Comparison of ENCODE assay signal across 5 fruit fly cellular contexts in genomic region chr3L:21879344-21879743, dm6.
TF ChIP-seq lines count a peak whose summit lies in the region.

No protein-coding gene starts in this region.

TF ChIP-seq in whole organism, adult, 20 proteins besides CTCF, POLR2A, EP300 and RAD21 (continued from another document):
- TF ChIP-seq toe (GFP tag; optimal IDR thresholded peaks at IDR 0.05; lab: Kevin White, UChicago) (no peak), Hr96 (GFP tag; optimal IDR thresholded peaks at IDR 0.05; lab: Kevin White, UChicago) (peak; percentile 27), tj (GFP tag; optimal IDR thresholded peaks at IDR 0.05; lab: Kevin White, UChicago) (peak; percentile 58)

TF ChIP-seq in whole organism, embryonic, 481 proteins besides CTCF, POLR2A, EP300 and RAD21 (continued from another document and continues in another):
- no peak for TF ChIP-seq CG15601 (tag; optimal IDR thresholded peaks at IDR 0.05; lab: Kevin White, UChicago)
- TF ChIP-seq CG11398 (GFP tag; optimal IDR thresholded peaks at IDR 0.05; lab: Kevin White, UChicago) = no peak
- no peak for TF ChIP-seq CG17612 (GFP tag; IDR thresholded peaks at IDR 0.05; lab: Robert Waterston, UW)
- TF ChIP-seq abd-A (tag; optimal IDR thresholded peaks at IDR 0.05; lab: Kevin White, UChicago) = peak; percentile 62
- TF ChIP-seq esg (GFP tag; conservative IDR thresholded peaks at IDR 0.05; lab: Robert Waterston, UW) = no peak
- TF ChIP-seq trem (tag; optimal IDR thresholded peaks at IDR 0.05; lab: Kevin White, UChicago) = peak; percentile 44
- peak; percentile 38; the same call in 1 of the 3 replicates for TF ChIP-seq otp (GFP tag; IDR thresholded peaks at IDR 0.05; lab: Robert Waterston, UW)
- peak; percentile 75 for TF ChIP-seq CG13287 (GFP tag; IDR thresholded peaks at IDR 0.05; lab: Robert Waterston, UW; ENCODE audit: partially characterized antibody)
- TF ChIP-seq fu2 (GFP tag; optimal IDR thresholded peaks at IDR 0.05; lab: Kevin White, UChicago) = no peak
- TF ChIP-seq pum (GFP tag; optimal IDR thresholded peaks at IDR 0.05; lab: Kevin White, UChicago) = peak; percentile 24
- no peak for TF ChIP-seq pnt (GFP tag; optimal IDR thresholded peaks at IDR 0.05; lab: Kevin White, UChicago)
- TF ChIP-seq CG18476 (GFP tag; optimal IDR thresholded peaks at IDR 0.05; lab: Kevin White, UChicago) = no peak
- TF ChIP-seq CG5180 (GFP tag; optimal IDR thresholded peaks at IDR 0.05; lab: Kevin White, UChicago) = no peak
- TF ChIP-seq CG10209 (GFP tag; optimal IDR thresholded peaks at IDR 0.05; lab: Kevin White, UChicago) = no peak
- TF ChIP-seq CG15269 (tag; optimal IDR thresholded peaks at IDR 0.05; lab: Kevin White, UChicago) = no peak
- no peak for TF ChIP-seq CG2129 (GFP tag; IDR thresholded peaks at IDR 0.05; lab: Robert Waterston, UW; ENCODE audit: partially characterized antibody)
- no peak for TF ChIP-seq CG3065 (GFP tag; optimal IDR thresholded peaks at IDR 0.05; lab: Kevin White, UChicago)
- no peak for TF ChIP-seq CG12219 (GFP tag; optimal IDR thresholded peaks at IDR 0.05; lab: Kevin White, UChicago)
- no peak for TF ChIP-seq CG7357 (GFP tag; IDR thresholded peaks at IDR 0.05; lab: Robert Waterston, UW)
- TF ChIP-seq lmd (GFP tag; IDR thresholded peaks at IDR 0.05; lab: Robert Waterston, UW) = no peak
- TF ChIP-seq Meics (GFP tag; optimal IDR thresholded peaks at IDR 0.05; lab: Kevin White, UChicago) = no peak
- TF ChIP-seq Gug (GFP tag; IDR thresholded peaks at IDR 0.05; lab: Robert Waterston, UW) = no peak
- TF ChIP-seq seq (GFP tag; IDR thresholded peaks at IDR 0.05; lab: Robert Waterston, UW) = peak; percentile 72; the same call in 1 of the 2 replicates
- peak; percentile 90 for TF ChIP-seq Jarid2 (GFP tag; optimal IDR thresholded peaks at IDR 0.05; lab: Kevin White, UChicago)
- TF ChIP-seq Myb (GFP tag; optimal IDR thresholded peaks at IDR 0.05; lab: Kevin White, UChicago) = no peak
- no peak for TF ChIP-seq Hr51 (GFP tag; optimal IDR thresholded peaks at IDR 0.05; lab: Kevin White, UChicago)
- no peak for TF ChIP-seq sqz (GFP tag; optimal IDR thresholded peaks at IDR 0.05; lab: Kevin White, UChicago)
- TF ChIP-seq Adf1 (GFP tag; IDR thresholded peaks at IDR 0.05; lab: Robert Waterston, UW) = peak; percentile 42; the same call in 1 of the 2 replicates
- TF ChIP-seq Mes4 (GFP tag; optimal IDR thresholded peaks at IDR 0.05; lab: Kevin White, UChicago) = no peak
- TF ChIP-seq PHDP (tag; optimal IDR thresholded peaks at IDR 0.05; lab: Kevin White, UChicago) = peak; percentile 2
- peak; percentile 52 for TF ChIP-seq lab (GFP tag; optimal IDR thresholded peaks at IDR 0.05; lab: Kevin White, UChicago)
- TF ChIP-seq cg (GFP tag; optimal IDR thresholded peaks at IDR 0.05; lab: Kevin White, UChicago) = peak; percentile 47
- TF ChIP-seq ken (GFP tag; IDR thresholded peaks at IDR 0.05; lab: Robert Waterston, UW) = no peak

TF ChIP-seq in whole organism, prepupa, 60 proteins besides CTCF, POLR2A, EP300 and RAD21 (continued from another document and continues in another):
- TF ChIP-seq CG1621 (tag; optimal IDR thresholded peaks at IDR 0.05; lab: Kevin White, UChicago) (peak; percentile 53), eg (GFP tag; IDR thresholded peaks at IDR 0.05; lab: Robert Waterston, UW) (peak; percentile 83), Blimp-1 (GFP tag; optimal IDR thresholded peaks at IDR 0.05; lab: Kevin White, UChicago) (no peak), CG8119 (GFP tag; IDR thresholded peaks at IDR 0.05; lab: Robert Waterston, UW) (peak; percentile 38; the same call in 2 of the 3 replicates), CG32006 (GFP tag; optimal IDR thresholded peaks at IDR 0.05; lab: Kevin White, UChicago) (no peak), acj6 (GFP tag; optimal IDR thresholded peaks at IDR 0.05; lab: Kevin White, UChicago) (no peak), vri (GFP tag; optimal IDR thresholded peaks at IDR 0.05; lab: Kevin White, UChicago) (peak; percentile 80), CG34406 (GFP tag; optimal IDR thresholded peaks at IDR 0.05; lab: Kevin White, UChicago) (no peak), CG10669 (GFP tag; optimal IDR thresholded peaks at IDR 0.05; lab: Kevin White, UChicago) (peak; percentile 25), Smox (GFP tag; optimal IDR thresholded peaks at IDR 0.05; lab: Kevin White, UChicago) (peak; percentile 29), svp (GFP tag; lab: Kevin White, UChicago) (peak; percentile 76), Sox14 (GFP tag; optimal IDR thresholded peaks at IDR 0.05; lab: Kevin White, UChicago) (peak; percentile 71), Gug (GFP tag; IDR thresholded peaks at IDR 0.05; lab: Robert Waterston, UW) (no peak), Sox102F (GFP tag; optimal IDR thresholded peaks at IDR 0.05; lab: Kevin White, UChicago) (peak; percentile 50), CG3919 (GFP tag; optimal IDR thresholded peaks at IDR 0.05; lab: Kevin White, UChicago) (peak; percentile 80), Ets96B (tag; optimal IDR thresholded peaks at IDR 0.05; lab: Kevin White, UChicago) (peak; percentile 40), achi (GFP tag; optimal IDR thresholded peaks at IDR 0.05; lab: Kevin White, UChicago) (peak; percentile 63), Eip78C (GFP tag; lab: Kevin White, UChicago) (peak; percentile 84), topi (GFP tag; optimal IDR thresholded peaks at IDR 0.05; lab: Kevin White, UChicago) (peak; percentile 55), CG31627 (GFP tag; optimal IDR thresholded peaks at IDR 0.05; lab: Kevin White, UChicago) (no peak), Sox15 (GFP tag; optimal IDR thresholded peaks at IDR 0.05; lab: Kevin White, UChicago) (no peak), CG10631 (GFP tag; optimal IDR thresholded peaks at IDR 0.05; lab: Kevin White, UChicago) (no peak), CG11902 (GFP tag; optimal IDR thresholded peaks at IDR 0.05; lab: Kevin White, UChicago) (no peak), CG6276 (GFP tag; optimal IDR thresholded peaks at IDR 0.05; lab: Kevin White, UChicago) (peak; percentile 45), dac (GFP tag; optimal IDR thresholded peaks at IDR 0.05; lab: Kevin White, UChicago) (no peak), esn (GFP tag; optimal IDR thresholded peaks at IDR 0.05; lab: Kevin White, UChicago) (peak; percentile 57), CG9139 (GFP tag; optimal IDR thresholded peaks at IDR 0.05; lab: Kevin White, UChicago) (peak; percentile 61), Hr4 (GFP tag; optimal IDR thresholded peaks at IDR 0.05; lab: Kevin White, UChicago) (peak; percentile 1), Hr38 (GFP tag; optimal IDR thresholded peaks at IDR 0.05; lab: Kevin White, UChicago) (no peak), ss (GFP tag; optimal IDR thresholded peaks at IDR 0.05; lab: Kevin White, UChicago) (peak; percentile 73 to 74), CG6792 (GFP tag; optimal IDR thresholded peaks at IDR 0.05; lab: Kevin White, UChicago) (no peak), fd59A (GFP tag; optimal IDR thresholded peaks at IDR 0.05; lab: Kevin White, UChicago) (no peak), Lpt (GFP tag; optimal IDR thresholded peaks at IDR 0.05; lab: Kevin White, UChicago) (peak; percentile 15), CG8632 (GFP tag; optimal IDR thresholded peaks at IDR 0.05; lab: Kevin White, UChicago) (no peak), Eip93F (GFP tag; optimal IDR thresholded peaks at IDR 0.05; lab: Kevin White, UChicago) (no peak)

TF ChIP-seq in whole organism, pupa, 21 proteins besides CTCF, POLR2A, EP300 and RAD21 (continued from another document):
- peak; percentile 79 for TF ChIP-seq CG12605 (GFP tag; IDR thresholded peaks at IDR 0.05; lab: Robert Waterston, UW)
TF ChIP-seq in whole organism, pupa: peak in this region for 15.

TF ChIP-seq in whole organism, wandering third instar larva, 38 proteins besides CTCF, POLR2A, EP300 and RAD21 (continued from another document):
- TF ChIP-seq jim (GFP tag; optimal IDR thresholded peaks at IDR 0.05; lab: Kevin White, UChicago) = no peak
- TF ChIP-seq Mio (GFP tag; optimal IDR thresholded peaks at IDR 0.05; lab: Kevin White, UChicago) = peak; percentile 21
- peak; percentile 59 for TF ChIP-seq Myc (optimal IDR thresholded peaks at IDR 0.05; lab: Kevin White, UChicago)
- peak; percentile 38 for TF ChIP-seq Vsx2 (GFP tag; optimal IDR thresholded peaks at IDR 0.05; lab: Kevin White, UChicago; ENCODE audit: partially characterized antibody)
- peak; percentile 64 for TF ChIP-seq sage (GFP tag; optimal IDR thresholded peaks at IDR 0.05; lab: Kevin White, UChicago)
- peak; percentile 24 for TF ChIP-seq brk (GFP tag; optimal IDR thresholded peaks at IDR 0.05; lab: Kevin White, UChicago)
- TF ChIP-seq N (GFP tag; optimal IDR thresholded peaks at IDR 0.05; lab: Kevin White, UChicago) = no peak
- peak; percentile 64 for TF ChIP-seq Dif (GFP tag; optimal IDR thresholded peaks at IDR 0.05; lab: Kevin White, UChicago; ENCODE audit: partially characterized antibody)
- no peak for TF ChIP-seq Dfd (GFP tag; optimal IDR thresholded peaks at IDR 0.05; lab: Kevin White, UChicago)
- TF ChIP-seq foxo (GFP tag; optimal IDR thresholded peaks at IDR 0.05; lab: Kevin White, UChicago) = peak in 1 of 2 experiments; percentile 54
- TF ChIP-seq tai (GFP tag; optimal IDR thresholded peaks at IDR 0.05; lab: Kevin White, UChicago) = no peak
- TF ChIP-seq dsf (GFP tag; optimal IDR thresholded peaks at IDR 0.05; lab: Kevin White, UChicago; ENCODE audit: borderline replicate concordance) = no peak
- TF ChIP-seq br (GFP tag; optimal IDR thresholded peaks at IDR 0.05; lab: Kevin White, UChicago) = peak; percentile 64
- no peak for TF ChIP-seq Jra (GFP tag; optimal IDR thresholded peaks at IDR 0.05; lab: Kevin White, UChicago)
- no peak for TF ChIP-seq CrebA (GFP tag; optimal IDR thresholded peaks at IDR 0.05; lab: Kevin White, UChicago; ENCODE audit: borderline replicate concordance)
- TF ChIP-seq lola (GFP tag; optimal IDR thresholded peaks at IDR 0.05; lab: Kevin White, UChicago) = no peak
- peak; percentile 71 for TF ChIP-seq rgr (GFP tag; optimal IDR thresholded peaks at IDR 0.05; lab: Kevin White, UChicago)
